Worm (Caenorhabditis elegans) whole organism, L3 larva: ENCODE results near the gene K08A2.2.
A peak's percentile ranks its signal among the peaks of the same experiment; 100 is the strongest.

Experiments
- R02D3.7 ChIP-seq: fragments of 150-350 bp; optimal IDR thresholded peaks from 2 replicates; lab custom pipeline; 2014; ENCODE audit warnings: missing biosample characterization, missing genetic modification characterization
- aly-2 ChIP-seq: fragments of 150-350 bp; optimal IDR thresholded peaks from 2 replicates; lab custom pipeline; 2014; ENCODE audit warnings: missing biosample characterization, missing genetic modification characterization
- ama-1 ChIP-seq: fragments of 150-350 bp; optimal IDR thresholded peaks from 2 replicates; lab custom pipeline; 2018
- ceh-16 ChIP-seq: sonication (generic microtip); optimal IDR thresholded peaks from 2 replicates; lab custom pipeline; 2017; ENCODE audit warnings: missing biosample characterization, missing genetic modification characterization
- ceh-28 ChIP-seq: fragments of 150-350 bp; optimal IDR thresholded peaks from 2 replicates; lab custom pipeline; 2014; ENCODE audit warnings: missing biosample characterization, missing genetic modification reagents, missing genetic modification characterization
- ceh-82 ChIP-seq: fragments of 150-350 bp; optimal IDR thresholded peaks from 2 replicates; lab custom pipeline; 2014; ENCODE audit warnings: missing biosample characterization, missing genetic modification characterization
- ceh-9 ChIP-seq: sonication (generic microtip); optimal IDR thresholded peaks from 2 replicates; lab custom pipeline; 2018; ENCODE audit warnings: missing biosample characterization, missing genetic modification characterization
- daf-12 ChIP-seq: fragments of 150-350 bp; optimal IDR thresholded peaks from 2 replicates; lab custom pipeline; 2014; ENCODE audit warnings: missing biosample characterization, missing genetic modification reagents, missing genetic modification characterization
- egl-5 ChIP-seq: fragments of 150-350 bp; optimal IDR thresholded peaks from 2 replicates; lab custom pipeline; 2017; ENCODE audit warnings: missing biosample characterization, missing genetic modification reagents, missing genetic modification characterization, inconsistent platforms
- elt-1 ChIP-seq: fragments of 150-350 bp; optimal IDR thresholded peaks from 2 replicates; lab custom pipeline; 2014; ENCODE audit warnings: missing biosample characterization, missing genetic modification characterization
- elt-2 ChIP-seq: sonication (generic microtip); optimal IDR thresholded peaks from 2 replicates; lab custom pipeline; 2016; ENCODE audit warnings: missing genetic modification reagents, mild to moderate bottlenecking, missing genetic modification characterization, missing compliant biosample characterization
- elt-3 ChIP-seq, 3 experiments: fragments of 150-350 bp in 1 of 3; sonication (generic microtip) in 2 of 3; optimal IDR thresholded peaks; 2 replicates in 2 of 3; 4 replicates in 1 of 3; lab custom pipeline; 2014 to 2017; ENCODE audit warnings: missing biosample characterization in 3 of 3, missing genetic modification characterization in 3 of 3
- eor-1 ChIP-seq, 2 experiments: fragments of 150-350 bp; optimal IDR thresholded peaks; 2 replicates each; lab custom pipeline; 2014 to 2018; ENCODE audit warnings: missing biosample characterization in 2 of 2, missing genetic modification characterization in 2 of 2
- fkh-2 ChIP-seq: fragments of 150-350 bp; optimal IDR thresholded peaks from 2 replicates; lab custom pipeline; 2014; ENCODE audit warnings: missing biosample characterization, missing genetic modification reagents, missing genetic modification characterization
- hmg-11 ChIP-seq: sonication (generic microtip); optimal IDR thresholded peaks from 2 replicates; lab custom pipeline; 2016; ENCODE audit warnings: missing genetic modification characterization, missing compliant biosample characterization
- jun-1 ChIP-seq: fragments of 150-350 bp; optimal IDR thresholded peaks from 2 replicates; lab custom pipeline; 2014; ENCODE audit warnings: missing biosample characterization, missing genetic modification reagents, missing genetic modification characterization
- lin-15B ChIP-seq: fragments of 150-350 bp; optimal IDR thresholded peaks from 2 replicates; lab custom pipeline; 2014; ENCODE audit warnings: missing biosample characterization, missing genetic modification characterization
- lin-39 ChIP-seq: fragments of 150-350 bp; optimal IDR thresholded peaks from 2 replicates; lab custom pipeline; 2018; ENCODE audit warnings: missing biosample characterization, missing genetic modification reagents, missing genetic modification characterization
- lsy-12 ChIP-seq: sonication (generic microtip); optimal IDR thresholded peaks from 2 replicates; lab custom pipeline; 2016; ENCODE audit warnings: mild to moderate bottlenecking, missing genetic modification characterization, missing compliant biosample characterization
- mdl-1 ChIP-seq: fragments of 150-350 bp; optimal IDR thresholded peaks from 2 replicates; lab custom pipeline; 2014; ENCODE audit warnings: missing biosample characterization, missing genetic modification characterization
- mml-1 ChIP-seq: fragments of 150-350 bp; sonication (generic microtip); optimal IDR thresholded peaks from 3 replicates; lab custom pipeline; 2014; ENCODE audit warnings: missing biosample characterization, missing genetic modification characterization
- nfya-1 ChIP-seq: sonication (generic microtip); optimal IDR thresholded peaks from 2 replicates; lab custom pipeline; 2017; ENCODE audit warnings: missing genetic modification characterization, mild to moderate bottlenecking, missing compliant biosample characterization, antibody characterized with exemption, moderate library complexity; ENCODE audit not compliant: insufficient read depth
- nhr-11 ChIP-seq: fragments of 150-350 bp; optimal IDR thresholded peaks from 2 replicates; lab custom pipeline; 2014; ENCODE audit warnings: missing biosample characterization, missing genetic modification characterization
- nhr-12 ChIP-seq: fragments of 150-350 bp; optimal IDR thresholded peaks from 2 replicates; lab custom pipeline; 2014; ENCODE audit warnings: missing biosample characterization, missing genetic modification characterization
- nhr-23 ChIP-seq: fragments of 150-350 bp; optimal IDR thresholded peaks from 2 replicates; lab custom pipeline; 2014; ENCODE audit warnings: missing biosample characterization, missing genetic modification reagents, missing genetic modification characterization
- nhr-237 ChIP-seq: fragments of 150-350 bp; optimal IDR thresholded peaks from 2 replicates; lab custom pipeline; 2014; ENCODE audit warnings: missing biosample characterization, missing genetic modification characterization
- nhr-25 ChIP-seq: sonication (generic microtip); optimal IDR thresholded peaks from 2 replicates; lab custom pipeline; 2017; ENCODE audit warnings: missing biosample characterization, missing genetic modification characterization
- nhr-28 ChIP-seq: fragments of 150-350 bp; optimal IDR thresholded peaks from 2 replicates; lab custom pipeline; 2014; ENCODE audit warnings: missing biosample characterization, missing genetic modification characterization
- nhr-43 ChIP-seq: sonication (generic microtip); optimal IDR thresholded peaks from 2 replicates; lab custom pipeline; 2016; ENCODE audit warnings: mild to moderate bottlenecking, missing genetic modification characterization, missing compliant biosample characterization; ENCODE audit not compliant: poor library complexity, severe bottlenecking
- nhr-67 ChIP-seq: fragments of 150-350 bp; optimal IDR thresholded peaks from 2 replicates; lab custom pipeline; 2014; ENCODE audit warnings: missing biosample characterization, missing genetic modification characterization
- nhr-76 ChIP-seq: fragments of 150-350 bp; sonication (generic microtip); optimal IDR thresholded peaks from 5 replicates; lab custom pipeline; 2014; ENCODE audit warnings: missing biosample characterization, missing genetic modification characterization
- nhr-77 ChIP-seq: fragments of 150-350 bp; optimal IDR thresholded peaks from 2 replicates; lab custom pipeline; 2014; ENCODE audit warnings: missing biosample characterization, missing genetic modification characterization
- pha-4 ChIP-seq: fragments of 150-350 bp; optimal IDR thresholded peaks from 2 replicates; lab custom pipeline; 2014; ENCODE audit warnings: missing biosample characterization, missing genetic modification reagents, missing genetic modification characterization
- pqm-1 ChIP-seq: fragments of 150-350 bp; optimal IDR thresholded peaks from 2 replicates; lab custom pipeline; 2017; ENCODE audit warnings: missing biosample characterization, missing genetic modification characterization, inconsistent platforms
- skn-1 ChIP-seq: fragments of 150-350 bp; optimal IDR thresholded peaks from 2 replicates; lab custom pipeline; 2014; ENCODE audit warnings: missing biosample characterization, missing genetic modification characterization
- snpc-4 ChIP-seq: fragments of 150-350 bp; optimal IDR thresholded peaks from 2 replicates; lab custom pipeline; 2014; ENCODE audit warnings: missing biosample characterization, missing genetic modification characterization
- tbx-2 ChIP-seq: sonication (generic microtip); optimal IDR thresholded peaks from 2 replicates; lab custom pipeline; 2016; ENCODE audit warnings: mild to moderate bottlenecking, missing genetic modification characterization, missing compliant biosample characterization
- unc-39 ChIP-seq: sonication (generic microtip); optimal IDR thresholded peaks from 4 replicates; lab custom pipeline; 2017; ENCODE audit warnings: missing biosample characterization, missing genetic modification characterization
- unc-62 ChIP-seq: fragments of 150-350 bp; sonication (generic microtip); optimal IDR thresholded peaks from 4 replicates; lab custom pipeline; 2014; ENCODE audit warnings: missing biosample characterization, missing genetic modification reagents, missing genetic modification characterization
- ztf-11 ChIP-seq: fragments of 150-350 bp; optimal IDR thresholded peaks from 2 replicates; lab custom pipeline; 2014; ENCODE audit warnings: missing biosample characterization, missing genetic modification characterization
- ztf-4 ChIP-seq: fragments of 150-350 bp; optimal IDR thresholded peaks from 2 replicates; lab custom pipeline; 2014; ENCODE audit warnings: missing biosample characterization, missing genetic modification characterization

The K08A2.2 gene

ce11 chrII:2973940-2974402 is 17.4 kb upstream of the K08A2.2 start (continued):
- peak; percentile 63 for TF ChIP-seq lin-15B (tag; lab: Kevin White, UChicago)
- no peak for TF ChIP-seq ceh-9 (tag; lab: Kevin White, UChicago)
- TF ChIP-seq nhr-77, result no peak
- no peak for TF ChIP-seq ztf-11 (tag; lab: Kevin White, UChicago)
- peak; percentile 93 for TF ChIP-seq nhr-43 (tag; lab: Kevin White, UChicago)
- peak; percentile 60 for TF ChIP-seq daf-12 (tag; lab: Kevin White, UChicago)
- peak; percentile 78 for TF ChIP-seq R02D3.7 (tag; lab: Kevin White, UChicago)
- peak; percentile 97 for TF ChIP-seq pha-4

ce11 chrII:2975561-2976230 is 15.7 kb upstream of the K08A2.2 start:
- TF ChIP-seq elt-3 (tag; optimal IDR thresholded peaks at IDR 0.05; lab: Kevin White, UChicago) (no peak), R02D3.7 (tag; lab: Kevin White, UChicago) (no peak), nhr-11 (tag; lab: Kevin White, UChicago) (no peak), ceh-28 (tag; lab: Kevin White, UChicago) (peak; percentile 24), tbx-2 (no peak), nhr-25 (tag; lab: Kevin White, UChicago) (no peak), nhr-77 (no peak), skn-1 (tag; lab: Kevin White, UChicago) (no peak), ceh-16 (tag; lab: Kevin White, UChicago) (no peak), ceh-9 (tag; lab: Kevin White, UChicago) (no peak), lsy-12 (tag; lab: Kevin White, UChicago) (no peak), pha-4 (peak; percentile 70), hmg-11 (tag; lab: Kevin White, UChicago) (no peak), nhr-23 (tag; lab: Kevin White, UChicago) (no peak), elt-1 (tag; lab: Kevin White, UChicago) (no peak), nhr-28 (tag; lab: Kevin White, UChicago) (no peak), unc-62 (GFP tag; lab: Kevin White, UChicago) (no peak), mdl-1 (no peak), jun-1 (tag; lab: Kevin White, UChicago) (peak; percentile 37), ama-1 (lab: Kevin White, UChicago) (no peak), nhr-67 (tag; lab: Kevin White, UChicago) (no peak), nhr-12 (no peak), daf-12 (tag; lab: Kevin White, UChicago) (no peak), nfya-1 (tag; lab: Kevin White, UChicago) (no peak), ceh-82 (tag; lab: Kevin White, UChicago) (no peak), unc-39 (tag; lab: Kevin White, UChicago) (no peak), lin-15B (tag; lab: Kevin White, UChicago) (no peak), ztf-4 (tag; lab: Kevin White, UChicago) (peak; percentile 16), nhr-76 (no peak), lin-39 (tag; lab: Kevin White, UChicago) (no peak), mml-1 (tag; lab: Kevin White, UChicago) (no peak), pqm-1 (tag; lab: Kevin White, UChicago) (peak; percentile 69), eor-1 (tag; optimal IDR thresholded peaks at IDR 0.05; lab: Kevin White, UChicago) (no peak), egl-5 (tag; lab: Kevin White, UChicago) (no peak), elt-2 (tag; lab: Kevin White, UChicago) (peak; percentile 96), fkh-2 (tag; lab: Kevin White, UChicago) (no peak), aly-2 (tag; lab: Kevin White, UChicago) (no peak), nhr-237 (tag; lab: Kevin White, UChicago) (no peak), snpc-4 (no peak)
